Fruit fly (Drosophila melanogaster): Measurements from ENCODE around the gene GstZ2.

Gene GstZ2

dm6 chr3R:9434543-9435407, 25.7 kb downstream of the GstZ2 start (continued):
- TF ChIP-seq CG9876 (GFP tag; optimal IDR thresholded peaks at IDR 0.05) (peak; percentile 19), zfh1 (GFP tag; IDR thresholded peaks at IDR 0.05) (peak; percentile 84), tgo (GFP tag; IDR thresholded peaks at IDR 0.05) (peak; percentile 90), gcm2 (GFP tag; optimal IDR thresholded peaks at IDR 0.05) (peak; percentile 51), Rfx (GFP tag; IDR thresholded peaks at IDR 0.05) (peak; percentile 89), Awh (GFP tag; IDR thresholded peaks at IDR 0.05) (peak; percentile 85), tna (GFP tag; IDR thresholded peaks at IDR 0.05; ENCODE audit: partially characterized antibody) (no peak), CG31365 (tag; optimal IDR thresholded peaks at IDR 0.05) (no peak), Trl (optimal IDR thresholded peaks at IDR 0.05) (peak; percentile 39 to 43), Trl (GFP tag; optimal IDR thresholded peaks at IDR 0.05) (peak; percentile 78), Ssrp (tag; optimal IDR thresholded peaks at IDR 0.05) (peak; percentile 83), Hr3 (GFP tag; optimal IDR thresholded peaks at IDR 0.05) (peak; percentile 84), tx (GFP tag; optimal IDR thresholded peaks at IDR 0.05) (peak; percentile 63), CG3407 (GFP tag; optimal IDR thresholded peaks at IDR 0.05) (peak; percentile 61), Hr39 (optimal IDR thresholded peaks at IDR 0.05) (no peak), CG8359 (GFP tag; optimal IDR thresholded peaks at IDR 0.05; ENCODE audit: borderline replicate concordance) (no peak), nmo (GFP tag; optimal IDR thresholded peaks at IDR 0.05) (peak; percentile 88), zen (tag; optimal IDR thresholded peaks at IDR 0.05) (peak; percentile 72), CG10147 (GFP tag; optimal IDR thresholded peaks at IDR 0.05) (peak; percentile 82), NK7.1 (GFP tag; optimal IDR thresholded peaks at IDR 0.05) (peak; percentile 67), CG10366 (GFP tag; IDR thresholded peaks at IDR 0.05) (peak; percentile 84), bsh (GFP tag; optimal IDR thresholded peaks at IDR 0.05) (peak in 1 of 2 experiments; percentile 89), danr (GFP tag; IDR thresholded peaks at IDR 0.05) (peak; percentile 57; the same call in 1 of the 2 replicates), crol (GFP tag; IDR thresholded peaks at IDR 0.05) (0 out of 2 replicates have a peak, but pooled peaks have one; percentile 39), CG9932 (GFP tag; IDR thresholded peaks at IDR 0.05) (peak; percentile 79), grau (tag; optimal IDR thresholded peaks at IDR 0.05) (peak; percentile 87), CG32767 (GFP tag; IDR thresholded peaks at IDR 0.05) (peak; percentile 85; the same call in 1 of the 2 replicates), CG11085 (GFP tag; IDR thresholded peaks at IDR 0.05) (peak; percentile 64; the same call in 1 of the 2 replicates), CG4707 (GFP tag; optimal IDR thresholded peaks at IDR 0.05) (peak; percentile 66), jing (GFP tag; optimal IDR thresholded peaks at IDR 0.05) (no peak), Gug (GFP tag; IDR thresholded peaks at IDR 0.05) (peak; percentile 64; the same call in 3 of the 4 replicates), CG2120 (GFP tag; optimal IDR thresholded peaks at IDR 0.05) (peak; percentile 92), bcd (GFP tag; optimal IDR thresholded peaks at IDR 0.05) (peak; percentile 71), Taf1 (GFP tag; IDR thresholded peaks at IDR 0.05) (peak; percentile 65; the same call in 1 of the 2 replicates), Dek (tag; optimal IDR thresholded peaks at IDR 0.05) (peak; percentile 87), ssp (GFP tag; IDR thresholded peaks at IDR 0.05) (peak; percentile 75), Ptx1 (GFP tag; IDR thresholded peaks at IDR 0.05) (peak; percentile 90), odd (GFP tag; optimal IDR thresholded peaks at IDR 0.05) (peak; percentile 83), Kr (GFP tag; optimal IDR thresholded peaks at IDR 0.05) (no peak), scrt (GFP tag; optimal IDR thresholded peaks at IDR 0.05) (peak; percentile 81), CG8388 (GFP tag; optimal IDR thresholded peaks at IDR 0.05) (peak; percentile 86), Mrtf (GFP tag; IDR thresholded peaks at IDR 0.05) (peak; percentile 88; the same call in 2 of the 3 replicates), CG7928 (GFP tag; optimal IDR thresholded peaks at IDR 0.05) (peak; percentile 16), stwl (tag; optimal IDR thresholded peaks at IDR 0.05) (no peak), shn (GFP tag; optimal IDR thresholded peaks at IDR 0.05) (peak; percentile 55), CG17612 (GFP tag; IDR thresholded peaks at IDR 0.05) (peak; percentile 57; the same call in 1 of the 2 replicates), cato (GFP tag; optimal IDR thresholded peaks at IDR 0.05; ENCODE audit: borderline replicate concordance) (peak; percentile 76), MESR4 (GFP tag; optimal IDR thresholded peaks at IDR 0.05) (no peak), tin (GFP tag; optimal IDR thresholded peaks at IDR 0.05) (peak; percentile 74)
